Fruit fly (Drosophila melanogaster) whole organism, embryonic: Measurements from ENCODE around the gene CG12171.

Experiments used
- Bgb ChIP-seq: fragments of 200-800 bp; sonication (Bioruptor generic); IDR thresholded peaks from 2 replicates; pipeline ENCODE4 v1.3.6; 2022; ENCODE audit warnings: missing biosample characterization, missing genetic modification characterization; ENCODE audit not compliant: partially characterized antibody
- CG11504 ChIP-seq: fragments of 200-800 bp; sonication (Bioruptor generic); optimal IDR thresholded peaks from 3 replicates; lab custom pipeline; 2019; ENCODE audit warnings: missing biosample characterization, mild to moderate bottlenecking, missing genetic modification characterization, moderate library complexity
- CG12942 ChIP-seq: fragments of 200-800 bp; sonication (Bioruptor generic); optimal IDR thresholded peaks from 3 replicates; lab custom pipeline; 2016; ENCODE audit warnings: missing biosample characterization, missing genetic modification characterization
- CG13624 ChIP-seq: fragments of 200-800 bp; sonication (Bioruptor generic); optimal IDR thresholded peaks from 2 replicates; lab custom pipeline; 2016; ENCODE audit warnings: missing biosample characterization, missing genetic modification characterization
- CG15514 ChIP-seq: fragments of 200-800 bp; sonication (Bioruptor generic); optimal IDR thresholded peaks from 3 replicates; lab custom pipeline; 2017; ENCODE audit warnings: missing biosample characterization, missing genetic modification characterization, mild to moderate bottlenecking, moderate library complexity, missing genetic modification reagents
- CG17829 ChIP-seq: fragments of 200-800 bp; optimal IDR thresholded peaks from 2 replicates; lab custom pipeline; 2019; ENCODE audit warnings: missing biosample characterization, mild to moderate bottlenecking, missing genetic modification characterization, moderate library complexity
- CG2116 ChIP-seq: fragments of 200-800 bp; sonication (Bioruptor generic); optimal IDR thresholded peaks from 3 replicates; lab custom pipeline; 2018; ENCODE audit warnings: missing biosample characterization, mild to moderate bottlenecking, missing genetic modification characterization
- CG2129 ChIP-seq: fragments of 200-800 bp; sonication (Bioruptor generic); IDR thresholded peaks from 2 replicates; pipeline ENCODE4 v1.3.6; 2022; ENCODE audit warnings: missing biosample characterization, missing genetic modification characterization; ENCODE audit not compliant: partially characterized antibody
- CG32532 ChIP-seq: fragments of 200-800 bp; sonication (Bioruptor generic); IDR thresholded peaks from 2 replicates; pipeline ENCODE4 v1.3.6; 2022; ENCODE audit warnings: missing biosample characterization, missing genetic modification characterization
- CG3726 ChIP-seq: fragments of 200-800 bp; sonication (Bioruptor generic); IDR thresholded peaks from 3 replicates; pipeline ENCODE4, ENCODE4 v1.3.6; 2022; ENCODE audit warnings: missing biosample characterization, missing genetic modification characterization
- CG3995 ChIP-seq: fragments of 200-800 bp; sonication (Bioruptor generic); optimal IDR thresholded peaks from 3 replicates; lab custom pipeline; 2016; ENCODE audit warnings: missing biosample characterization, missing genetic modification characterization
- CG4707 ChIP-seq: fragments of 200-800 bp; sonication (Bioruptor generic); optimal IDR thresholded peaks from 2 replicates; lab custom pipeline; 2018; ENCODE audit warnings: missing biosample characterization, mild to moderate bottlenecking, missing genetic modification characterization, moderate library complexity
- CG6175 ChIP-seq: fragments of 200-800 bp; sonication (Bioruptor generic); IDR thresholded peaks from 3 replicates; pipeline ENCODE4 v1.3.6; 2022; ENCODE audit warnings: missing biosample characterization, missing genetic modification characterization
- CG6689 ChIP-seq: fragments of 200-800 bp; sonication (Bioruptor generic); IDR thresholded peaks from 2 replicates; pipeline ENCODE4 v1.3.6; 2022; ENCODE audit warnings: missing biosample characterization, missing genetic modification characterization
- CG6854 ChIP-seq: fragments of 200-800 bp; sonication (Bioruptor generic); optimal IDR thresholded peaks from 3 replicates; lab custom pipeline; 2017; ENCODE audit warnings: missing biosample characterization, mild to moderate bottlenecking, missing genetic modification characterization
- CG7357 ChIP-seq: fragments of 200-800 bp; sonication (Bioruptor generic); IDR thresholded peaks from 3 replicates; pipeline ENCODE4 v1.3.6; 2022; ENCODE audit warnings: missing biosample characterization, missing genetic modification characterization
- CG7745 ChIP-seq: fragments of 200-800 bp; sonication (Bioruptor generic); optimal IDR thresholded peaks from 2 replicates; lab custom pipeline; 2018; ENCODE audit warnings: missing biosample characterization, mild to moderate bottlenecking, missing genetic modification characterization, moderate library complexity
- CG8478 ChIP-seq: fragments of >200 bp; optimal IDR thresholded peaks from 2 replicates; lab custom pipeline; 2018
- CG9437 ChIP-seq: fragments of 200-800 bp; sonication (Bioruptor generic); optimal IDR thresholded peaks from 2 replicates; lab custom pipeline; 2018; ENCODE audit warnings: missing biosample characterization, mild to moderate bottlenecking, missing genetic modification characterization
- CG9932 ChIP-seq: fragments of 200-800 bp; sonication (Bioruptor generic); IDR thresholded peaks from 2 replicates; pipeline ENCODE4 v1.3.6; 2022; ENCODE audit warnings: missing biosample characterization, missing genetic modification characterization
- CHES-1-like ChIP-seq: fragments of 200-800 bp; sonication (Bioruptor generic); optimal IDR thresholded peaks from 2 replicates; lab custom pipeline; 2016; ENCODE audit warnings: missing biosample characterization, missing genetic modification characterization
- Camta ChIP-seq: fragments of 200-800 bp; sonication (Bioruptor generic); optimal IDR thresholded peaks from 2 replicates; lab custom pipeline; 2016; ENCODE audit warnings: missing biosample characterization, missing genetic modification characterization
- Dip2 ChIP-seq: fragments of 200-800 bp; sonication (Bioruptor generic); IDR thresholded peaks from 2 replicates; pipeline ENCODE4 v1.3.6; 2022; ENCODE audit warnings: missing biosample characterization, missing genetic modification characterization
- Fer2 ChIP-seq: fragments of 200-800 bp; sonication (Bioruptor generic); optimal IDR thresholded peaks from 2 replicates; lab custom pipeline; 2018; ENCODE audit warnings: missing biosample characterization, mild to moderate bottlenecking, missing genetic modification characterization, moderate library complexity
- HLHmδ ChIP-seq: fragments of 200-800 bp; sonication (Bioruptor generic); optimal IDR thresholded peaks from 2 replicates; lab custom pipeline; 2018; ENCODE audit warnings: missing biosample characterization, mild to moderate bottlenecking, missing genetic modification characterization, moderate library complexity
- Hand ChIP-seq: fragments of 200-800 bp; sonication (Bioruptor generic); optimal IDR thresholded peaks from 2 replicates; lab custom pipeline; 2017; ENCODE audit warnings: mild to moderate bottlenecking, missing biosample characterization, missing genetic modification reagents, missing genetic modification characterization
- HmgD ChIP-seq: fragments of 200-800 bp; sonication (Bioruptor generic); optimal IDR thresholded peaks from 3 replicates; lab custom pipeline; 2016; ENCODE audit warnings: missing biosample characterization, missing genetic modification characterization
- Kr ChIP-seq: fragments of 200-800 bp; sonication (Bioruptor generic); optimal IDR thresholded peaks from 2 replicates; lab custom pipeline; 2017; ENCODE audit warnings: missing biosample characterization, mild to moderate bottlenecking, missing genetic modification characterization
- NC2β ChIP-seq: fragments of 200-800 bp; sonication (Bioruptor generic); optimal IDR thresholded peaks from 2 replicates; lab custom pipeline; 2016; ENCODE audit warnings: missing biosample characterization, missing genetic modification characterization
- Ravus ChIP-seq: fragments of 200-800 bp; sonication (Bioruptor generic); IDR thresholded peaks from 2 replicates; pipeline ENCODE4 v1.3.6; 2022; ENCODE audit warnings: missing biosample characterization, missing genetic modification characterization
- Scr ChIP-seq: fragments of 200-800 bp; sonication (Bioruptor generic); IDR thresholded peaks from 2 replicates; pipeline ENCODE4 v1.3.6; 2022; ENCODE audit warnings: missing biosample characterization, missing genetic modification characterization; ENCODE audit not compliant: partially characterized antibody
- Taf1 ChIP-seq: fragments of 200-800 bp; sonication (Bioruptor generic); IDR thresholded peaks from 2 replicates; pipeline ENCODE4 v1.3.6; 2022; ENCODE audit warnings: missing biosample characterization, missing genetic modification characterization
- Xrp1 ChIP-seq: fragments of 200-800 bp; sonication (Bioruptor generic); IDR thresholded peaks from 2 replicates; pipeline ENCODE4 v1.3.6; 2022; ENCODE audit warnings: missing biosample characterization, missing genetic modification characterization
- abd-A ChIP-seq: fragments of 200-800 bp; sonication (Bioruptor generic); optimal IDR thresholded peaks from 3 replicates; lab custom pipeline; 2019; ENCODE audit warnings: missing biosample characterization, mild to moderate bottlenecking, missing genetic modification characterization, moderate library complexity
- amos ChIP-seq: fragments of 200-800 bp; sonication (Bioruptor generic); IDR thresholded peaks from 2 replicates; pipeline ENCODE4 v1.3.6; 2022; ENCODE audit warnings: missing biosample characterization, missing genetic modification characterization; ENCODE audit not compliant: partially characterized antibody
- az2 ChIP-seq: fragments of 200-800 bp; sonication (Bioruptor generic); optimal IDR thresholded peaks from 3 replicates; lab custom pipeline; 2016; ENCODE audit warnings: missing biosample characterization, missing genetic modification characterization
- bbx ChIP-seq: fragments of 200-800 bp; sonication (Bioruptor generic); IDR thresholded peaks from 2 replicates; pipeline ENCODE4 v1.3.6; 2022; ENCODE audit warnings: missing biosample characterization, missing genetic modification characterization; ENCODE audit not compliant: partially characterized antibody
- chif ChIP-seq, 2 experiments: fragments of 200-800 bp; sonication (Bioruptor generic); optimal IDR thresholded peaks; 3 replicates each; lab custom pipeline; 2016; ENCODE audit warnings: missing biosample characterization in 2 of 2, missing genetic modification characterization in 2 of 2
- dm ChIP-seq: fragments of 200-800 bp; sonication (Bioruptor generic); optimal IDR thresholded peaks from 3 replicates; lab custom pipeline; 2016; ENCODE audit warnings: missing biosample characterization, missing genetic modification characterization
- ems ChIP-seq: fragments of 200-800 bp; sonication (Bioruptor generic); optimal IDR thresholded peaks from 3 replicates; lab custom pipeline; 2016; ENCODE audit warnings: missing biosample characterization, missing genetic modification characterization
- esg ChIP-seq: fragments of 200-800 bp; sonication (Bioruptor generic); conservative IDR thresholded peaks from 2 replicates; pipeline ENCODE4 v1.3.6; 2022; ENCODE audit warnings: missing biosample characterization, missing genetic modification characterization
- gce ChIP-seq: fragments of 200-800 bp; sonication (Bioruptor generic); IDR thresholded peaks from 3 replicates; pipeline ENCODE4 v1.3.6; 2022; ENCODE audit warnings: missing biosample characterization, missing genetic modification characterization
- mirr ChIP-seq: fragments of 200-800 bp; sonication (Bioruptor generic); optimal IDR thresholded peaks from 3 replicates; lab custom pipeline; 2018; ENCODE audit warnings: missing biosample characterization, mild to moderate bottlenecking, missing genetic modification characterization
- nom ChIP-seq: fragments of 200-800 bp; sonication (Bioruptor generic); optimal IDR thresholded peaks from 2 replicates; lab custom pipeline; 2017; ENCODE audit warnings: missing biosample characterization, missing genetic modification characterization, mild to moderate bottlenecking, moderate library complexity, missing genetic modification reagents
- phol ChIP-seq: fragments of 200-800 bp; sonication (Bioruptor generic); optimal IDR thresholded peaks from 3 replicates; lab custom pipeline; 2018; ENCODE audit warnings: missing biosample characterization, mild to moderate bottlenecking, missing genetic modification characterization, moderate library complexity
- pzg ChIP-seq: fragments of 200-800 bp; sonication (Bioruptor generic); optimal IDR thresholded peaks from 3 replicates; lab custom pipeline; 2018; ENCODE audit warnings: missing biosample characterization, mild to moderate bottlenecking, missing genetic modification characterization, moderate library complexity
- ranshi ChIP-seq: fragments of 200-800 bp; sonication (Bioruptor generic); IDR thresholded peaks from 2 replicates; pipeline ENCODE4 v1.3.6; 2022; ENCODE audit warnings: missing biosample characterization, missing genetic modification characterization
- row ChIP-seq: fragments of 200-800 bp; sonication (Bioruptor generic); IDR thresholded peaks from 3 replicates; pipeline ENCODE4 v1.3.6; 2022; ENCODE audit warnings: missing biosample characterization, missing genetic modification characterization
- tap ChIP-seq: fragments of 200-800 bp; optimal IDR thresholded peaks from 3 replicates; lab custom pipeline; 2019; ENCODE audit warnings: missing biosample characterization, mild to moderate bottlenecking, missing genetic modification characterization, moderate library complexity
- vvl ChIP-seq: fragments of 200-800 bp; sonication (Bioruptor generic); IDR thresholded peaks from 2 replicates; pipeline ENCODE4 v1.3.6; 2022; ENCODE audit warnings: missing biosample characterization, missing genetic modification characterization

Gene CG12171

DNA sequence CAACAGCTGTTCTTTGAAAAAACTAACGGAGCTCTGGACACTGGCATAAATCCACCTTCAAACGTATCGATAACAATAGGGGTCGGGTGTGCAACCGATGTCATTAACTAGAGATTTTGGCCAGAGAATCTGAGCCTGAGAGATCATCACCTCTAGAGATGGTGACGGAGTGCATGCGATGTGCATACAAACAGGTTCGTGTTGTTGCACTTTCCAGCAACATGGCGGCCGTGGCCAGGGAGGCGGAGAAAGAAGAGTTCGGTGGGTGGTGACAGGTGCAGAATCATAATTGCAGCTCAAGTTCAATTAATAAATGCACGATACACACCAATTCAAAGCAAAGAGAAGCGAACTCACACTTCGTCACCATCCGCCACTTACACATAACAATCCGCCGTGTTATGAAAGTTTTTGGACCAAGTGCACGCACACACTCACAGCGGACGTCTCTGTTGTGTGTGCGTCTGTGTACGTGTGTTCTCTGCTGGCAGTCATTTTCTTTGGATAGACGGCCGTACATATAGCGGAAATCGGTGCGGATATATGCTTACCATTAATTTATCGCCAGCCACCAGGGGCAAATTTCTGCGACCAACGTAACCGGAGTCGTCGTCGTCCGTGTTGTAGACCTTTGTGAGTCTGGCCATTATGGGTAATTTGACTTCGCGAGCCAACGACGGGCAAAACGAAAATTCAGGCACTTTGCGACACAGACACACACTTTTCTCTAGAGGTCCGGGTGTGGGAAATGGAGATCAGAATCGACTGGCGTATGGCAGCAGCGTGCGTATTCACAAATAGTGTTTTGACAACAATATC is 25.8 kb downstream of the CG12171 start (continued):
- TF ChIP-seq CG11504, result no peak
- no peak for TF ChIP-seq chif (GFP tag; optimal IDR thresholded peaks at IDR 0.05; lab: Kevin White, UChicago)
- no peak for TF ChIP-seq tap (tag; lab: Kevin White, UChicago)
- TF ChIP-seq CG6689 (GFP tag; lab: Robert Waterston, UW), result 0 out of 2 replicates have a peak, but pooled peaks have one; percentile 5
- no peak for TF ChIP-seq CG6854
- TF ChIP-seq amos (GFP tag; lab: Robert Waterston, UW), result peak; percentile 54
- peak; percentile 24; the same call in 1 of the 2 replicates for TF ChIP-seq CG2129 (GFP tag; lab: Robert Waterston, UW)
- TF ChIP-seq CG8478 (lab: Kevin White, UChicago), result peak; percentile 84
- peak; percentile 28; the same call in 1 of the 3 replicates for TF ChIP-seq row (GFP tag; lab: Robert Waterston, UW)
- TF ChIP-seq CG6175, result no peak
- TF ChIP-seq phol (tag; lab: Kevin White, UChicago), result peak; percentile 87
- no peak for TF ChIP-seq ems (GFP tag; lab: Kevin White, UChicago)
- TF ChIP-seq Ravus, result no peak
- peak; percentile 53 for TF ChIP-seq CG32532 (GFP tag; lab: Robert Waterston, UW)
- no peak for TF ChIP-seq CG12942 (GFP tag; lab: Kevin White, UChicago)
- TF ChIP-seq abd-A (tag; lab: Kevin White, UChicago), result no peak
- TF ChIP-seq Dip2 (GFP tag; lab: Robert Waterston, UW), result no peak
- no peak for TF ChIP-seq Fer2 (tag; lab: Kevin White, UChicago)
- no peak for TF ChIP-seq esg (GFP tag; lab: Robert Waterston, UW)
- TF ChIP-seq CG17829 (tag; lab: Kevin White, UChicago), result no peak
- TF ChIP-seq Hand (GFP tag; lab: Kevin White, UChicago), result no peak
- TF ChIP-seq CG9932 (GFP tag; lab: Robert Waterston, UW), result peak; percentile 42; the same call in 1 of the 2 replicates
- no peak for TF ChIP-seq pzg
- peak; percentile 4 for TF ChIP-seq nom
- TF ChIP-seq NC2β (GFP tag; lab: Kevin White, UChicago), result no peak
- TF ChIP-seq mirr (GFP tag; lab: Kevin White, UChicago), result no peak
- TF ChIP-seq Kr (GFP tag; lab: Kevin White, UChicago), result no peak
- no peak for TF ChIP-seq CG13624 (GFP tag; lab: Kevin White, UChicago)
- no peak for TF ChIP-seq Taf1 (GFP tag; lab: Robert Waterston, UW)
- no peak for TF ChIP-seq gce
- no peak for TF ChIP-seq CG3995 (GFP tag; lab: Kevin White, UChicago)
- no peak for TF ChIP-seq HmgD
- no peak for TF ChIP-seq HLHmδ (GFP tag; lab: Kevin White, UChicago)
- peak; percentile 31; the same call in 1 of the 2 replicates for TF ChIP-seq vvl (GFP tag; lab: Robert Waterston, UW)
- peak; percentile 36 for TF ChIP-seq CG2116 (GFP tag; lab: Kevin White, UChicago)
- TF ChIP-seq CG7745 (tag; lab: Kevin White, UChicago), result no peak
- no peak for TF ChIP-seq Scr (GFP tag; lab: Robert Waterston, UW)
- TF ChIP-seq bbx (GFP tag; lab: Robert Waterston, UW), result peak; percentile 40
- TF ChIP-seq CG9437 (GFP tag; lab: Kevin White, UChicago), result no peak
- no peak for TF ChIP-seq CG3726 (GFP tag; lab: Robert Waterston, UW)
- TF ChIP-seq CG15514 (GFP tag; lab: Kevin White, UChicago), result no peak
- TF ChIP-seq CHES-1-like (GFP tag; lab: Kevin White, UChicago), result no peak
- TF ChIP-seq Camta, result no peak
- TF ChIP-seq Xrp1 (GFP tag; lab: Robert Waterston, UW), result no peak
- no peak for TF ChIP-seq ranshi (GFP tag; lab: Robert Waterston, UW)
- no peak; the same call in 1 of the 2 replicates for TF ChIP-seq Bgb (GFP tag; lab: Robert Waterston, UW)
- no peak for TF ChIP-seq CG4707 (GFP tag; lab: Kevin White, UChicago)
- no peak for TF ChIP-seq az2 (GFP tag; lab: Kevin White, UChicago)
- no peak for TF ChIP-seq dm
- no peak for TF ChIP-seq CG7357 (GFP tag; lab: Robert Waterston, UW)
